Worm (Caenorhabditis elegans): ENCODE data around the gene F28A12.10.

Gene F28A12.10

ce11 chrV:8637666-8638271 is at the start of gene F28A12.10, which contains the start of gene acd-4:
F28A12.10 (minus strand) TSS chrV:8637766.
acd-4 (plus strand) TSS chrV:8638221.
- TF ChIP-seq dao-5 (tag; optimal IDR thresholded peaks at IDR 0.05) (no peak), W03F9.2 (tag; optimal IDR thresholded peaks at IDR 0.05) (no peak), him-1 (tag; optimal IDR thresholded peaks at IDR 0.05) (no peak)

ce11 chrV:8686764-8687163 is 49.2 kb upstream of the F28A12.10 start, which contains the start of gene ZC190.7:
ZC190.7 (minus strand) TSS chrV:8686864.
- no peak for TF ChIP-seq him-1 (tag; optimal IDR thresholded peaks at IDR 0.05)
- TF ChIP-seq dao-5 (tag; optimal IDR thresholded peaks at IDR 0.05): no peak
- TF ChIP-seq W03F9.2 (tag; optimal IDR thresholded peaks at IDR 0.05): no peak

- TF ChIP-seq W03F9.2 (tag; optimal IDR thresholded peaks at IDR 0.05) (no peak), him-1 (tag; optimal IDR thresholded peaks at IDR 0.05) (no peak), dao-5 (tag; optimal IDR thresholded peaks at IDR 0.05) (no peak)
These were observed 46.2 kb upstream of the F28A12.10 start for ce11 chrV:8683787-8684186.

- TF ChIP-seq dao-5 (tag; optimal IDR thresholded peaks at IDR 0.05) (no peak), W03F9.2 (tag; optimal IDR thresholded peaks at IDR 0.05) (no peak), him-1 (tag; optimal IDR thresholded peaks at IDR 0.05) (no peak)
These were observed 45.2 kb upstream of the F28A12.10 start, which contains the start of gene cln-3.3 for ce11 chrV:8682719-8683118. cln-3.3 (plus strand) TSS chrV:8683052.

- no peak for TF ChIP-seq him-1 (tag; optimal IDR thresholded peaks at IDR 0.05)
- no peak for TF ChIP-seq dao-5 (tag; optimal IDR thresholded peaks at IDR 0.05)
- no peak for TF ChIP-seq W03F9.2 (tag; optimal IDR thresholded peaks at IDR 0.05)
These were observed 43.5 kb upstream of the F28A12.10 start, which contains the start of gene ZC190.2 for ce11 chrV:8681050-8681449. ZC190.2 (plus strand) TSS chrV:8681350.

ce11 chrV:8677193-8677592 is 39.6 kb upstream of the F28A12.10 start, which contains the start of gene ZC190.6:
ZC190.6 (minus strand) TSS chrV:8677293.
- TF ChIP-seq W03F9.2 (tag; optimal IDR thresholded peaks at IDR 0.05) (no peak), dao-5 (tag; optimal IDR thresholded peaks at IDR 0.05) (no peak), him-1 (tag; optimal IDR thresholded peaks at IDR 0.05) (no peak)

- no peak for TF ChIP-seq him-1 (tag; optimal IDR thresholded peaks at IDR 0.05)
- TF ChIP-seq dao-5 (tag; optimal IDR thresholded peaks at IDR 0.05): no peak
- no peak for TF ChIP-seq W03F9.2 (tag; optimal IDR thresholded peaks at IDR 0.05)
These were observed 35.9 kb upstream of the F28A12.10 start, which contains the start of gene ZC190.5 for ce11 chrV:8673498-8673897. ZC190.5 (minus strand) TSS chrV:8673598.

- no peak for TF ChIP-seq dao-5 (tag; optimal IDR thresholded peaks at IDR 0.05)
- no peak for TF ChIP-seq him-1 (tag; optimal IDR thresholded peaks at IDR 0.05)
- TF ChIP-seq W03F9.2 (tag; optimal IDR thresholded peaks at IDR 0.05): no peak
These were observed 34.1 kb upstream of the F28A12.10 start for ce11 chrV:8671568-8672123.

- no peak for TF ChIP-seq him-1 (tag; optimal IDR thresholded peaks at IDR 0.05)
- TF ChIP-seq dao-5 (tag; optimal IDR thresholded peaks at IDR 0.05): no peak
- no peak for TF ChIP-seq W03F9.2 (tag; optimal IDR thresholded peaks at IDR 0.05)
These were observed 33.2 kb upstream of the F28A12.10 start for ce11 chrV:8670759-8671158.

ce11 chrV:8668224-8668623 is 30.7 kb upstream of the F28A12.10 start:
- TF ChIP-seq dao-5 (tag; optimal IDR thresholded peaks at IDR 0.05) (no peak), W03F9.2 (tag; optimal IDR thresholded peaks at IDR 0.05) (no peak), him-1 (tag; optimal IDR thresholded peaks at IDR 0.05) (no peak)

- TF ChIP-seq W03F9.2 (tag; optimal IDR thresholded peaks at IDR 0.05) (no peak), him-1 (tag; optimal IDR thresholded peaks at IDR 0.05) (no peak), dao-5 (tag; optimal IDR thresholded peaks at IDR 0.05) (no peak)
These were observed 29.9 kb upstream of the F28A12.10 start for ce11 chrV:8667230-8668021.

- TF ChIP-seq dao-5 (tag; optimal IDR thresholded peaks at IDR 0.05): no peak
- TF ChIP-seq W03F9.2 (tag; optimal IDR thresholded peaks at IDR 0.05): no peak
- no peak for TF ChIP-seq him-1 (tag; optimal IDR thresholded peaks at IDR 0.05)
These were observed 28.2 kb upstream of the F28A12.10 start, which contains the start of gene ZC190.4 for ce11 chrV:8665765-8666164. ZC190.4 (plus strand) TSS chrV:8666065.

- TF ChIP-seq him-1 (tag; optimal IDR thresholded peaks at IDR 0.05) (no peak), dao-5 (tag; optimal IDR thresholded peaks at IDR 0.05) (no peak), W03F9.2 (tag; optimal IDR thresholded peaks at IDR 0.05) (no peak)
These were observed 25.5 kb upstream of the F28A12.10 start for ce11 chrV:8663023-8663422.

Measured in whole organism, L4/young adult.